Worm (Caenorhabditis elegans): ENCODE results near the gene Y67D8B.5.

The Y67D8B.5 gene

DNA sequence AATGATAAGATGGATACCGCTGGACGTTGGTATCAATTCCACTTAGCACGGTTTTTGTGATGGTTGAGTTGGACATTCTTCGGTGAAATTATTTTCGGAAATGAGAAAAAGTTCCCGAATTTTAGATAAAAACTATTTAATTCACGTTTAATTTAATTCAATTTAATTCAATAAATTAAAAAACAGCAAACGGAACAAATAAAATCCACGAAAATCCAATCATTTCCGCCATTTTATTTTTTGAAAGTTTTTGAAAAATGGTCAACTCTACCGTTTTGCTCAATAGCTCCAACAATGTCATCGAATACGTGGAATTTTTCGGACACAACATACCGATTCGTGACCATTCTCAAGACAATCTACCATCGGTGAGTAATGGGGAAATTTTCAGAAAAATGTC is at the start of gene Y67D8B.5, which contains the start of gene Y67D8B.3:
Gene Y67D8B.5 (plus strand): TSS at position 233 of the 400 bp plus-strand sequence.
Gene Y67D8B.3 (minus strand): TSS at position 101 of the 400 bp plus-strand sequence.
- TF ChIP-seq nhr-76 (tag; optimal IDR thresholded peaks at IDR 0.05) (no peak), nhr-71 (tag; optimal IDR thresholded peaks at IDR 0.05) (no peak), lir-3 (tag; optimal IDR thresholded peaks at IDR 0.05; ENCODE audit: poor library complexity) (no peak), tlp-1 (tag; optimal IDR thresholded peaks at IDR 0.05) (no peak), F16B12.6 (tag; optimal IDR thresholded peaks at IDR 0.05) (no peak)

DNA sequence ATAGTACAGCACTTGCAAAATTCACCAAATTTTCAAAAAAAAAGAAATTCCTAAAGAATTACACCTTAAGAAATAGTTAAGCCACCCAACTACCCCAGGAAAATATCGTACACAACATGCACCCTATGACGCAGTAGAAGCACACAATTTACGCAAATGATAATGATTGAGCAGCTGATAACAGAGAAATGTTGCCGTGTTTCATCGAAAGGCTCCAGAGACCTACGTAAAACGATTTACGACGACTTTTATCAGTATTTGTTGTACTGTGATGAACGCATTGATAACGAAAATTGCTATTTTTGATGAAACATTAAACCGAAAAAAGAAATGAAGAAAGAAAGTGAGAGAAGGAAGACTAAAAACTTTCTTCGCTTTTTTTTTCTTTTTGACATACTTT is 44.0 kb upstream of the Y67D8B.5 start:
- no peak for TF ChIP-seq unc-98 (GFP tag; IDR thresholded peaks at IDR 0.05)
- no peak for TF ChIP-seq ztf-11 (tag; optimal IDR thresholded peaks at IDR 0.05)
- no peak for TF ChIP-seq Y116A8C.19 (tag; optimal IDR thresholded peaks at IDR 0.05; ENCODE audit: borderline replicate concordance)
- TF ChIP-seq xbp-1 (tag; optimal IDR thresholded peaks at IDR 0.05), result no peak
- TF ChIP-seq nhr-20 (tag; optimal IDR thresholded peaks at IDR 0.05), result no peak
- TF ChIP-seq nhr-71 (tag; optimal IDR thresholded peaks at IDR 0.05), result peak; percentile 2
- no peak for TF ChIP-seq ceh-88 (GFP tag; IDR thresholded peaks at IDR 0.05)
- no peak for TF ChIP-seq nhr-90 (tag; optimal IDR thresholded peaks at IDR 0.05; ENCODE audit: poor library complexity)
- no peak for TF ChIP-seq fkh-10 (GFP tag; optimal IDR thresholded peaks at IDR 0.05)
- no peak for TF ChIP-seq dpl-1 (GFP tag; optimal IDR thresholded peaks at IDR 0.05)
- no peak for TF ChIP-seq unc-62 (GFP tag; optimal IDR thresholded peaks at IDR 0.05)
- TF ChIP-seq unc-86 (tag; optimal IDR thresholded peaks at IDR 0.05), result no peak
- peak; percentile 75 for TF ChIP-seq tlp-1 (tag; optimal IDR thresholded peaks at IDR 0.05)
- no peak for TF ChIP-seq ceh-82 (tag; optimal IDR thresholded peaks at IDR 0.05)
- no peak for TF ChIP-seq egl-13 (tag; optimal IDR thresholded peaks at IDR 0.05)
- TF ChIP-seq lin-14 (GFP tag; optimal IDR thresholded peaks at IDR 0.05), result peak; percentile 36
- no peak for TF ChIP-seq swsn-7 (tag; optimal IDR thresholded peaks at IDR 0.05)
- TF ChIP-seq nhr-47 (tag; optimal IDR thresholded peaks at IDR 0.05), result no peak
- TF ChIP-seq efl-3 (GFP tag; optimal IDR thresholded peaks at IDR 0.05), result no peak
- TF ChIP-seq F16B12.6 (tag; optimal IDR thresholded peaks at IDR 0.05), result no peak
- no peak for TF ChIP-seq hlh-4 (tag; optimal IDR thresholded peaks at IDR 0.05)
- TF ChIP-seq sup-37 (GFP tag; optimal IDR thresholded peaks at IDR 0.05), result no peak
- no peak for TF ChIP-seq fos-1 (tag; optimal IDR thresholded peaks at IDR 0.05)
- no peak for TF ChIP-seq tbx-2 (tag; optimal IDR thresholded peaks at IDR 0.05)
- TF ChIP-seq pqm-1 (tag; optimal IDR thresholded peaks at IDR 0.05), result peak; percentile 85
- TF ChIP-seq lin-39 (tag; optimal IDR thresholded peaks at IDR 0.05), result no peak
- TF ChIP-seq snu-23 (GFP tag; optimal IDR thresholded peaks at IDR 0.05), result no peak
- no peak for TF ChIP-seq alr-1 (tag; optimal IDR thresholded peaks at IDR 0.05; ENCODE audit: borderline replicate concordance)
- TF ChIP-seq blmp-1 (tag; optimal IDR thresholded peaks at IDR 0.05), result peak; percentile 39
- TF ChIP-seq mab-9 (GFP tag; IDR thresholded peaks at IDR 0.05), result no peak
- no peak for TF ChIP-seq unc-30 (tag; optimal IDR thresholded peaks at IDR 0.05)
- no peak for TF ChIP-seq ztf-4 (tag; optimal IDR thresholded peaks at IDR 0.05)
- no peak for TF ChIP-seq zag-1 (tag; optimal IDR thresholded peaks at IDR 0.05)
- TF ChIP-seq elt-2 (tag; optimal IDR thresholded peaks at IDR 0.05), result peak; percentile 97
- TF ChIP-seq C04F5.9 (tag; optimal IDR thresholded peaks at IDR 0.05), result no peak
- no peak for TF ChIP-seq pag-3 (tag; optimal IDR thresholded peaks at IDR 0.05; ENCODE audit: borderline replicate concordance, insufficient read depth)
- TF ChIP-seq ceh-8 (GFP tag; optimal IDR thresholded peaks at IDR 0.05), result no peak
- peak in 1 of 2 experiments; percentile 7 for TF ChIP-seq lsy-2 (tag; optimal IDR thresholded peaks at IDR 0.05)
- TF ChIP-seq lin-35 (GFP tag; optimal IDR thresholded peaks at IDR 0.05), result peak in 1 of 2 experiments; percentile 60
- no peak for TF ChIP-seq C34B4.2 (tag; optimal IDR thresholded peaks at IDR 0.05)
- TF ChIP-seq lir-3 (tag; optimal IDR thresholded peaks at IDR 0.05; ENCODE audit: poor library complexity), result no peak
- no peak for TF ChIP-seq elt-3 (tag; optimal IDR thresholded peaks at IDR 0.05)
- TF ChIP-seq snpc-4 (tag; optimal IDR thresholded peaks at IDR 0.05), result no peak
- no peak for TF ChIP-seq ceh-63 (GFP tag; optimal IDR thresholded peaks at IDR 0.05)
- no peak for TF ChIP-seq nhr-85 (tag)
- no peak for TF ChIP-seq hpl-2 (GFP tag; optimal IDR thresholded peaks at IDR 0.05)
- no peak for TF ChIP-seq nhr-11 (tag; optimal IDR thresholded peaks at IDR 0.05)
- peak in 1 of 2 experiments; percentile 14 for TF ChIP-seq mdl-1 (tag; optimal IDR thresholded peaks at IDR 0.05)
- no peak for TF ChIP-seq ets-5 (GFP tag; IDR thresholded peaks at IDR 0.05)

Measured in whole organism, L1 larva.